Worm (Caenorhabditis elegans) whole organism, young adult: ENCODE results near the gene C29E4.11.

Experiments
- B0019.2 ChIP-seq: fragments of 200-800 bp; sonication (Bioruptor generic); conservative IDR thresholded peaks from 2 replicates; pipeline ENCODE4 v1.3.6; 2022; ENCODE audit warnings: missing genetic modification reagents, missing genetic modification characterization, missing compliant biosample characterization
- C17E4.6 ChIP-seq: fragments of 200-800 bp; sonication (Bioruptor generic); IDR thresholded peaks from 2 replicates; pipeline ENCODE4 v1.3.6; 2022; ENCODE audit warnings: missing genetic modification reagents, missing genetic modification characterization, missing compliant biosample characterization
- D2030.7 ChIP-seq: fragments of 200-800 bp; sonication (Bioruptor generic); IDR thresholded peaks from 2 replicates; pipeline ENCODE4 v1.3.6; 2022; ENCODE audit warnings: missing genetic modification reagents, missing genetic modification characterization, missing compliant biosample characterization
- F33H1.4 ChIP-seq: fragments of 200-800 bp; sonication (Bioruptor generic); IDR thresholded peaks from 2 replicates; pipeline ENCODE4 v1.3.6; 2022; ENCODE audit warnings: missing genetic modification reagents, missing genetic modification characterization, missing compliant biosample characterization
- F39B2.1 ChIP-seq: fragments of 200-800 bp; sonication (Bioruptor generic); IDR thresholded peaks from 2 replicates; pipeline ENCODE4 v1.3.6; 2022; ENCODE audit warnings: missing genetic modification reagents, missing genetic modification characterization, missing compliant biosample characterization
- Y56A3A.18 ChIP-seq: fragments of 200-800 bp; sonication (Bioruptor generic); IDR thresholded peaks from 2 replicates; pipeline ENCODE4 v1.3.6; 2022; ENCODE audit warnings: missing genetic modification reagents, missing genetic modification characterization, missing compliant biosample characterization
- akir-1 ChIP-seq: fragments of 200-800 bp; sonication (Bioruptor generic); optimal IDR thresholded peaks from 2 replicates; lab custom pipeline; 2018; ENCODE audit warnings: mild to moderate bottlenecking, missing genetic modification characterization, moderate library complexity, missing compliant biosample characterization
- aptf-3 ChIP-seq: fragments of 200-800 bp; sonication (Bioruptor generic); IDR thresholded peaks from 2 replicates; pipeline ENCODE4 v1.3.6; 2022; ENCODE audit warnings: missing genetic modification characterization, missing compliant biosample characterization
- attf-5 ChIP-seq: fragments of 200-800 bp; sonication (Bioruptor generic); optimal IDR thresholded peaks from 2 replicates; lab custom pipeline; 2018; ENCODE audit warnings: mild to moderate bottlenecking, missing genetic modification characterization, missing compliant biosample characterization
- attf-6 ChIP-seq: fragments of 200-800 bp; sonication (Bioruptor generic); IDR thresholded peaks from 2 replicates; pipeline ENCODE4 v1.3.6; 2022; ENCODE audit warnings: missing genetic modification reagents, missing genetic modification characterization, missing compliant biosample characterization
- bed-1 ChIP-seq: fragments of 200-800 bp; sonication (Bioruptor generic); IDR thresholded peaks from 2 replicates; pipeline ENCODE4 v1.3.6; 2022; ENCODE audit warnings: missing genetic modification reagents, missing genetic modification characterization, missing compliant biosample characterization
- cebp-2 ChIP-seq: fragments of 200-800 bp; sonication (Bioruptor generic); IDR thresholded peaks from 2 replicates; pipeline ENCODE4 v1.3.6; 2022; ENCODE audit warnings: missing genetic modification characterization, missing compliant biosample characterization
- ceh-100 ChIP-seq: fragments of 200-800 bp; sonication (Bioruptor generic); IDR thresholded peaks from 2 replicates; pipeline ENCODE4 v1.3.6; 2022; ENCODE audit warnings: missing genetic modification reagents, missing genetic modification characterization, missing compliant biosample characterization
- dox-1 ChIP-seq: fragments of 200-800 bp; sonication (Bioruptor generic); IDR thresholded peaks from 2 replicates; pipeline ENCODE4 v1.3.6; 2022; ENCODE audit warnings: missing genetic modification reagents, missing genetic modification characterization, missing compliant biosample characterization
- dpl-1 ChIP-seq: fragments of 150-350 bp; optimal IDR thresholded peaks from 2 replicates; lab custom pipeline; 2014; ENCODE audit warnings: missing biosample characterization, missing genetic modification reagents, missing genetic modification characterization
- efl-1 ChIP-seq: fragments of 150-350 bp; optimal IDR thresholded peaks from 2 replicates; lab custom pipeline; 2014; ENCODE audit warnings: missing biosample characterization, missing genetic modification reagents, missing genetic modification characterization
- egl-44 ChIP-seq: fragments of 200-800 bp; sonication (Bioruptor generic); IDR thresholded peaks from 2 replicates; pipeline ENCODE4 v1.3.6; 2022; ENCODE audit warnings: missing genetic modification reagents, missing genetic modification characterization, missing compliant biosample characterization
- egrh-3 ChIP-seq: fragments of 200-800 bp; sonication (Bioruptor generic); IDR thresholded peaks from 2 replicates; pipeline ENCODE4 v1.3.6; 2022; ENCODE audit warnings: missing genetic modification reagents, missing genetic modification characterization, missing compliant biosample characterization
- ekl-4 ChIP-seq: fragments of 200-800 bp; sonication (Bioruptor generic); IDR thresholded peaks from 2 replicates; pipeline ENCODE4 v1.3.6; 2022; ENCODE audit warnings: missing genetic modification reagents, missing genetic modification characterization, missing compliant biosample characterization
- hlh-12 ChIP-seq: sonication (generic microtip); optimal IDR thresholded peaks from 2 replicates; lab custom pipeline; 2016; ENCODE audit warnings: missing genetic modification characterization, missing compliant biosample characterization
- hmg-1.2 ChIP-seq: fragments of 200-800 bp; sonication (Bioruptor generic); IDR thresholded peaks from 2 replicates; pipeline ENCODE4 v1.3.6; 2022; ENCODE audit warnings: missing genetic modification reagents, missing genetic modification characterization, missing compliant biosample characterization
- hsf-1 ChIP-seq: fragments of 200-800 bp; sonication (Bioruptor generic); IDR thresholded peaks from 2 replicates; pipeline ENCODE4 v1.3.6; 2022; ENCODE audit warnings: missing genetic modification reagents, missing genetic modification characterization, missing compliant biosample characterization
- lin-26 ChIP-seq: fragments of 200-800 bp; sonication (Bioruptor generic); IDR thresholded peaks from 2 replicates; pipeline ENCODE4 v1.3.6; 2022; ENCODE audit warnings: missing genetic modification reagents, missing genetic modification characterization, missing compliant biosample characterization
- lin-35 ChIP-seq, 3 experiments: fragments of 150-350 bp in 2 of 3; sonication (generic microtip) in 1 of 3; optimal IDR thresholded peaks; 2 replicates each; lab custom pipeline; 2014 to 2018; ENCODE audit warnings: missing biosample characterization in 3 of 3, missing genetic modification characterization in 3 of 3, missing genetic modification reagents in 3 of 3
- lin-40 ChIP-seq: sonication (generic microtip); optimal IDR thresholded peaks from 2 replicates; lab custom pipeline; 2016; ENCODE audit warnings: missing genetic modification characterization, mild to moderate bottlenecking, missing compliant biosample characterization, missing genotype, missing genetic modification reagents
- lin-54 ChIP-seq: fragments of 200-800 bp; sonication (Bioruptor generic); optimal IDR thresholded peaks from 2 replicates; lab custom pipeline; 2018; ENCODE audit warnings: mild to moderate bottlenecking, missing genetic modification characterization, missing compliant biosample characterization
- madf-3 ChIP-seq: fragments of 200-800 bp; sonication (Bioruptor generic); IDR thresholded peaks from 2 replicates; pipeline ENCODE4 v1.3.6; 2022; ENCODE audit warnings: missing genetic modification reagents, missing genetic modification characterization, missing compliant biosample characterization
- madf-6 ChIP-seq: fragments of 200-800 bp; sonication (Bioruptor generic); IDR thresholded peaks from 2 replicates; pipeline ENCODE4 v1.3.6; 2022; ENCODE audit warnings: missing genetic modification reagents, missing genetic modification characterization, missing compliant biosample characterization
- nhr-80 ChIP-seq: sonication (generic microtip); optimal IDR thresholded peaks from 2 replicates; lab custom pipeline; 2016; ENCODE audit warnings: missing genetic modification characterization, missing compliant biosample characterization
- pha-4 ChIP-seq: fragments of 150-350 bp; sonication (generic microtip); optimal IDR thresholded peaks from 2 replicates; lab custom pipeline; 2014; ENCODE audit warnings: missing biosample characterization, missing genetic modification reagents, missing genetic modification characterization
- rcor-1 ChIP-seq: fragments of 200-800 bp; sonication (Bioruptor generic); IDR thresholded peaks from 2 replicates; pipeline ENCODE4 v1.3.6; 2022; ENCODE audit warnings: missing genetic modification reagents, missing genetic modification characterization, missing compliant biosample characterization
- rpc-1 ChIP-seq, 2 experiments: fragments of 150-350 bp in 1 of 2; sonication (generic microtip) in 1 of 2; optimal IDR thresholded peaks; 2 replicates each; lab custom pipeline; 2014 to 2018; ENCODE audit warnings: missing biosample characterization in 1 of 2, missing genetic modification characterization in 1 of 2, missing genetic modification reagents in 1 of 2, missing genotype in 1 of 2
- snpc-3.4 ChIP-seq: sonication (generic microtip); optimal IDR thresholded peaks from 2 replicates; lab custom pipeline; 2017; ENCODE audit warnings: missing genetic modification characterization, mild to moderate bottlenecking, missing compliant biosample characterization, antibody characterized with exemption, moderate library complexity, missing genotype, missing genetic modification reagents

Gene C29E4.11

DNA sequence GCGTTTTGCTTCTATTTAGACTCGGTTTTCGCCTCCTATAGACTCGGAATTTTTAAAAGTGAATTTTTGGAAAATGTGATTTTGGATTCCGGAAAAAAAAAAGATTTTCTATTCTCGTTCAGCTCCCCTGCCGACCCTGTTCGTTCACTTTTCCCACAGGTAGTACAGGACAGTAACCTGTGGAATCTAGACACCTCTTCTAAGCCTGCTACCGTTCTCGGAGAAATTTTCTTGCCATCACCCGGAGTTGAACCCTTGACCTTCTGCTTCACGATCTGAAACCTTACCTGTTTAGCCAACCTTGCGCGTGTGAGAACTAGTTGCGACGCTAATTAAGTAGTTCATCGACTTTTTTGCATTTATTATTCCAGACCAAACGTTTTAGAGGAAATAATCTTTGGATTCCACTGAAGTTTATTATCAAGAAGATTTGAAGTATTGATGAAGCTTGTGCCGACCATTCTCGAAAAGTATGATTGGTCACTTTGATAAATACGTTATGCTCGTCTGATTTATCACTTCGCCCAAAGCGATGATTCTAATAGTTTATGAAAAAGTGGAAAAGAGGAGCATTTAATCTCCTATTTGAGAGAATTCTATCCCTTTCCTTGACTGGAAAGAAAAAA lies 4.1 kb downstream of the C29E4.11 start (continued):
- TF ChIP-seq D2030.7 (peak; percentile 87), ekl-4 (peak; percentile 62; the same call in 1 of the 2 replicates), C17E4.6 (GFP tag; lab: Robert Waterston, UW) (peak; percentile 61; the same call in 1 of the 2 replicates), rpc-1 (optimal IDR thresholded peaks at IDR 0.05; lab: Kevin White, UChicago) (peak; percentile 2), rpc-1 (tag; optimal IDR thresholded peaks at IDR 0.05; lab: Kevin White, UChicago) (peak; percentile 59), hsf-1 (peak; percentile 75), lin-26 (GFP tag; lab: Robert Waterston, UW) (peak; percentile 86), F39B2.1 (0 out of 2 replicates have a peak, but pooled peaks have one; percentile 63), madf-6 (GFP tag; lab: Robert Waterston, UW) (peak; percentile 71), hmg-1.2 (peak; percentile 39), aptf-3 (GFP tag; lab: Robert Waterston, UW) (peak; percentile 84; the same call in 1 of the 2 replicates), egrh-3 (GFP tag; lab: Robert Waterston, UW) (peak; percentile 30; the same call in 1 of the 2 replicates), attf-6 (GFP tag; lab: Robert Waterston, UW) (peak; percentile 73), egl-44 (GFP tag; lab: Robert Waterston, UW) (peak; percentile 91), Y56A3A.18 (peak; percentile 54; the same call in 1 of the 2 replicates), madf-3 (GFP tag; lab: Robert Waterston, UW) (peak; percentile 54; the same call in 1 of the 2 replicates), rcor-1 (GFP tag; lab: Robert Waterston, UW) (peak; percentile 58), cebp-2 (0 out of 2 replicates have a peak, but pooled peaks have one; percentile 49), ceh-100 (0 out of 2 replicates have a peak, but pooled peaks have one; percentile 12)

DNA sequence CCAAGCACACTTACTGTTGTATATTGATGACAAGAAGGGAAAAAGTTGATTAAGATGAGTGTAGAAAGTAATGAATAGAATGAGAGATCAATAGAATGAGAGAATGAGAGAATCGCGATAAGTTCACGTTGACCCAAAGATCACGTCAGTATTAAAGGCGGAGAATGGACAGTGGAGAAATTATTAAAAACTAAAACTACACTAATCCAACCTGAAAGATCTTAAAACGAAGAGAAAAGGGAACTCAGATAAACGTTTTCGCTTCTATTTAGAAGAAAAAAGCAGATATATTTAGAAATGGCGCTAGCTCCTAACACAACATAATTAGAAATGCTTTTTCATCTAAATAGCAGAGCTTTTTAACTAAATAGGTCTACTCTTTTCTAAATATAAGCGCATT lies 4.7 kb downstream of the C29E4.11 start, which contains the start of gene let-754:
Gene let-754 (minus strand): TSS at position 101 of the 400 bp plus-strand sequence.
- TF ChIP-seq attf-5 (GFP tag; lab: Kevin White, UChicago): no peak
- TF ChIP-seq pha-4: no peak
- TF ChIP-seq B0019.2: no peak
- TF ChIP-seq, all 124 proteins: peak for 0

DNA sequence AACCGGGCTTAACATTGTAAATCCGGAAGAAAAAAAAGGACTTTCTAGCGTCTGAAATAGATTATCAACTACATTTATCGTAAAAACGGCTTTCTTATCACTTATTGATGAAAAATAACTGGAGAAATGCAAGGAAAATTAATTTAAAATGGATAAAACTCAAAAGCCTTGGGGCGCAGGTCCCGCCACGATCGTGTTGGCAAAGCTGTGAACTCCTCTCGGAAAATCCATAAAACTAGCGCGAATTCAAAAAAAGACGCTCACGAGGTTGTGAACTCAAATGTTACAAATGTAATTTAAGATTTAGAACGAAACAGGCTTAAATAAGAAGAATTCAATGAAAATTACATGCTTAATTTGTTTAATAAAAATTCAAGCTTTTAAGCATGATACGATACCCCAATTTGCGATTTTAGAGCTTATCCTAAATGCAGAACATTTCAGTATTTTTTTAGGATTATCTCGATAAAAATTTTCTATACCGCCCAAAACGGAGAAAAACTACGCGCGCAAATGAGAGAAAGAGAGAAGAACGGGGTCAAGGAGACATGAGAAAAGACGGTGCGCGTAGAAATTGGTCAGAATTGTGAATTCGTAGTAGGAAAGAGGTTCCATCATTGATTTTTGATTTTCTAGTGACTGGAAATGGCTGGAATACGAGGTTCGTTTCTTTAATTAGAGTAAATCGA lies 5.7 kb downstream of the C29E4.11 start, which contains the start of gene C29E4.15:
Gene C29E4.15 (plus strand): TSS at position 547 of the 689 bp plus-strand sequence.
- peak in 1 of 3 experiments; percentile 88 for TF ChIP-seq lin-35 (GFP tag; optimal IDR thresholded peaks at IDR 0.05; lab: Kevin White, UChicago)
- peak; percentile 66 for TF ChIP-seq lin-54 (GFP tag; lab: Kevin White, UChicago)
- 0 out of 2 replicates have a peak, but pooled peaks have one; percentile 9 for TF ChIP-seq dox-1 (GFP tag; lab: Robert Waterston, UW)
- TF ChIP-seq efl-1 (GFP tag; lab: Kevin White, UChicago): peak; percentile 44
- TF ChIP-seq snpc-3.4 (tag; lab: Kevin White, UChicago): peak; percentile 38
- no peak for TF ChIP-seq hsf-1
- no peak for TF ChIP-seq akir-1 (GFP tag; lab: Kevin White, UChicago)
- no peak for TF ChIP-seq lin-40 (tag; lab: Kevin White, UChicago)
- peak; percentile 41; the same call in 1 of the 2 replicates for TF ChIP-seq madf-6 (GFP tag; lab: Robert Waterston, UW)
- TF ChIP-seq F33H1.4: peak; percentile 63
- TF ChIP-seq dpl-1: peak; percentile 65

DNA sequence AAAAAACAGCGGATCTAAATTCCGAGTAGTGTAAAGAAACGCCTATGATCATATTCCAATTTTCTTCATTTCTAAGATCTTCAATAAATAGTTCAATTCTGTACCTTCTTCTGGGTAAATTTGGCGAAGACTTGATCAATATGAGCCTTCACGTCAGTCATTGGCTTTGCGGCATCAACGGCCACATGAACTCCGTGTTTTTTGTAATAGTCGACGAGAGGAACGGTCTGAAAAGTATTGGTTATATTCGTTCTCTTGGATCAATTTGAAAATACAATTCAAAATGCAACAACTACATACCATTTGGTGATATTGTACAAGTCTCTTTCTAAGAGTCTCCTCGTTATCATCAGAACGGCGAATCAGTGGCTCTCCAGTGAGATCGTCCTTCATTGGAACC lies 7.5 kb downstream of the C29E4.11 start:
- TF ChIP-seq hlh-12 (tag; lab: Kevin White, UChicago): no peak
- TF ChIP-seq bed-1 (GFP tag; lab: Robert Waterston, UW): no peak
- no peak for TF ChIP-seq nhr-80 (tag; lab: Kevin White, UChicago)
